Fruit fly (Drosophila melanogaster): Measurements from ENCODE around the gene Pp2A-29B.

Pp2A-29B gene

dm6 chr2L:8365701-8366643 is at the start of gene Pp2A-29B:
TSS of gene Pp2A-29B (plus strand) at chr2L:8366038.
- no peak for TF ChIP-seq CG34406 (GFP tag; optimal IDR thresholded peaks at IDR 0.05)
- peak; percentile 55 for TF ChIP-seq lz (GFP tag; optimal IDR thresholded peaks at IDR 0.05)
- peak; percentile 12 for TF ChIP-seq CG3032 (tag; optimal IDR thresholded peaks at IDR 0.05)
- TF ChIP-seq CG1621 (tag; optimal IDR thresholded peaks at IDR 0.05) = no peak
- TF ChIP-seq fkh (GFP tag; optimal IDR thresholded peaks at IDR 0.05) = peak; percentile 75
- TF ChIP-seq CG8632 (GFP tag; optimal IDR thresholded peaks at IDR 0.05) = no peak
- TF ChIP-seq Hr39 (GFP tag; optimal IDR thresholded peaks at IDR 0.05) = peak; percentile 48
- peak; percentile 44 for TF ChIP-seq Hr4 (GFP tag; optimal IDR thresholded peaks at IDR 0.05)
- peak; percentile 50 for TF ChIP-seq Ets21C (GFP tag; optimal IDR thresholded peaks at IDR 0.05)
- peak; percentile 38 for TF ChIP-seq CG11902 (GFP tag; optimal IDR thresholded peaks at IDR 0.05)
- TF ChIP-seq ss (GFP tag; optimal IDR thresholded peaks at IDR 0.05) = peak in 1 of 2 experiments; percentile 48
- TF ChIP-seq Ets96B (tag; optimal IDR thresholded peaks at IDR 0.05) = peak; percentile 12
- peak; percentile 19 for TF ChIP-seq CG10669 (GFP tag; optimal IDR thresholded peaks at IDR 0.05)
- no peak for TF ChIP-seq CG11762 (GFP tag; optimal IDR thresholded peaks at IDR 0.05; ENCODE audit: insufficient read depth)
- 0 out of 3 replicates have a peak, but pooled peaks have one; percentile 6 for TF ChIP-seq CG6163 (GFP tag; IDR thresholded peaks at IDR 0.05)
- peak; percentile 42 for TF ChIP-seq Sox102F (GFP tag; optimal IDR thresholded peaks at IDR 0.05)
- TF ChIP-seq spab (GFP tag; optimal IDR thresholded peaks at IDR 0.05) = no peak
- peak; percentile 82 for TF ChIP-seq svp (GFP tag)
- peak; percentile 58 for TF ChIP-seq Smox (GFP tag; optimal IDR thresholded peaks at IDR 0.05)
- TF ChIP-seq cyc (GFP tag; optimal IDR thresholded peaks at IDR 0.05) = peak; percentile 10
- TF ChIP-seq Eip78C (GFP tag) = peak; percentile 77
- TF ChIP-seq CG16779 (tag; optimal IDR thresholded peaks at IDR 0.05) = no peak
- no peak for TF ChIP-seq CG15336 (GFP tag; IDR thresholded peaks at IDR 0.05)
- TF ChIP-seq pdm3 (GFP tag; optimal IDR thresholded peaks at IDR 0.05) = peak; percentile 46
- TF ChIP-seq achi (GFP tag; optimal IDR thresholded peaks at IDR 0.05) = peak; percentile 92
- TF ChIP-seq vri (GFP tag; optimal IDR thresholded peaks at IDR 0.05) = peak; percentile 27
- TF ChIP-seq acj6 (GFP tag; optimal IDR thresholded peaks at IDR 0.05) = peak; percentile 15
- TF ChIP-seq CG3919 (GFP tag; optimal IDR thresholded peaks at IDR 0.05) = no peak
- peak; percentile 40 for TF ChIP-seq Met (GFP tag; optimal IDR thresholded peaks at IDR 0.05)
- peak; percentile 31 for TF ChIP-seq Eip75B (GFP tag; optimal IDR thresholded peaks at IDR 0.05)
- peak; percentile 42 for TF ChIP-seq CG31627 (GFP tag; optimal IDR thresholded peaks at IDR 0.05)
- peak; percentile 36 for TF ChIP-seq OdsH (GFP tag; optimal IDR thresholded peaks at IDR 0.05)
- TF ChIP-seq esn (GFP tag; optimal IDR thresholded peaks at IDR 0.05) = peak; percentile 54
- no peak for TF ChIP-seq Sox14 (GFP tag; optimal IDR thresholded peaks at IDR 0.05)
- peak; percentile 45 for TF ChIP-seq CG10631 (GFP tag; optimal IDR thresholded peaks at IDR 0.05)
- peak; percentile 39 for TF ChIP-seq topi (GFP tag; optimal IDR thresholded peaks at IDR 0.05)

dm6 chr2L:8319858-8320525 is 45.8 kb upstream of the Pp2A-29B start, which contains the start of the genes mtsh and strat:
TSS of gene mtsh (minus strand) at chr2L:8319908.
TSS of gene strat (plus strand) at chr2L:8320328.
- TF ChIP-seq eg (GFP tag; IDR thresholded peaks at IDR 0.05) = peak; percentile 53; the same call in 2 of the 3 replicates
- no peak for TF ChIP-seq CG15336 (GFP tag; IDR thresholded peaks at IDR 0.05)
- no peak for TF ChIP-seq Ets21C (GFP tag; optimal IDR thresholded peaks at IDR 0.05)
- TF ChIP-seq lz (GFP tag; optimal IDR thresholded peaks at IDR 0.05) = peak; percentile 47
- TF ChIP-seq CG3919 (GFP tag; optimal IDR thresholded peaks at IDR 0.05) = peak; percentile 69
- TF ChIP-seq spab (GFP tag; optimal IDR thresholded peaks at IDR 0.05) = no peak
- TF ChIP-seq CG10669 (GFP tag; optimal IDR thresholded peaks at IDR 0.05) = peak; percentile 51
- TF ChIP-seq CG11762 (GFP tag; optimal IDR thresholded peaks at IDR 0.05; ENCODE audit: insufficient read depth) = peak; percentile 21
- TF ChIP-seq achi (GFP tag; optimal IDR thresholded peaks at IDR 0.05) = peak; percentile 32
- TF ChIP-seq CG9139 (GFP tag; optimal IDR thresholded peaks at IDR 0.05) = peak; percentile 6
- no peak for TF ChIP-seq CG31627 (GFP tag; optimal IDR thresholded peaks at IDR 0.05)
- peak; percentile 40 for TF ChIP-seq acj6 (GFP tag; optimal IDR thresholded peaks at IDR 0.05)
- no peak for TF ChIP-seq Sox15 (GFP tag; optimal IDR thresholded peaks at IDR 0.05)
- TF ChIP-seq CG6792 (GFP tag; optimal IDR thresholded peaks at IDR 0.05) = no peak
- TF ChIP-seq Lpt (GFP tag; optimal IDR thresholded peaks at IDR 0.05) = no peak
- TF ChIP-seq CG11294 (GFP tag; IDR thresholded peaks at IDR 0.05) = no peak
- TF ChIP-seq salr (GFP tag; optimal IDR thresholded peaks at IDR 0.05) = peak in 1 of 2 experiments; percentile 32
- TF ChIP-seq dsx (GFP tag; optimal IDR thresholded peaks at IDR 0.05; ENCODE audit: poor library complexity, severe bottlenecking) = peak; percentile 85
- TF ChIP-seq CG16779 (tag; optimal IDR thresholded peaks at IDR 0.05) = no peak
- peak; percentile 81 for TF ChIP-seq Eip78C (GFP tag)
- TF ChIP-seq CG8319 (GFP tag; optimal IDR thresholded peaks at IDR 0.05) = peak; percentile 30
- no peak for TF ChIP-seq Sox102F (GFP tag; optimal IDR thresholded peaks at IDR 0.05)
- TF ChIP-seq esn (GFP tag; optimal IDR thresholded peaks at IDR 0.05) = peak; percentile 64
- TF ChIP-seq fd85E (GFP tag; optimal IDR thresholded peaks at IDR 0.05) = no peak
- no peak for TF ChIP-seq CG34406 (GFP tag; optimal IDR thresholded peaks at IDR 0.05)
- no peak for TF ChIP-seq pdm3 (GFP tag; optimal IDR thresholded peaks at IDR 0.05)
